Worm (Caenorhabditis elegans) whole organism, early embryonic: ENCODE data around the gene T01C8.2.

ENCODE experiments used
- B0310.2 ChIP-seq: sonication (generic microtip); optimal IDR thresholded peaks from 2 replicates; lab custom pipeline; 2016; ENCODE audit warnings: mild to moderate bottlenecking, missing genetic modification characterization, missing compliant biosample characterization
- F13C5.2 ChIP-seq: sonication (generic microtip); optimal IDR thresholded peaks from 2 replicates; lab custom pipeline; 2017; ENCODE audit warnings: mild to moderate bottlenecking, missing genetic modification characterization, inconsistent platforms, missing compliant biosample characterization
- aly-1 ChIP-seq: sonication (generic microtip); optimal IDR thresholded peaks from 2 replicates; lab custom pipeline; 2016; ENCODE audit warnings: missing genetic modification characterization, missing compliant biosample characterization
- ama-1 ChIP-seq: fragments of 150-350 bp; optimal IDR thresholded peaks from 2 replicates; lab custom pipeline; 2014
- ceh-13 ChIP-seq: fragments of 200-800 bp; sonication (Bioruptor generic); optimal IDR thresholded peaks from 2 replicates; lab custom pipeline; 2018; ENCODE audit warnings: mild to moderate bottlenecking, missing genetic modification characterization, missing compliant biosample characterization
- ceh-36 ChIP-seq: sonication (generic microtip); optimal IDR thresholded peaks from 2 replicates; lab custom pipeline; 2016; ENCODE audit warnings: missing genetic modification characterization, inconsistent platforms, missing compliant biosample characterization
- ets-7 ChIP-seq: sonication (generic microtip); optimal IDR thresholded peaks from 2 replicates; lab custom pipeline; 2016; ENCODE audit warnings: missing genotype, missing genetic modification characterization, missing compliant biosample characterization
- flt-1 ChIP-seq: fragments of 200-800 bp; sonication (Bioruptor generic); IDR thresholded peaks from 2 replicates; pipeline ENCODE4 v1.3.6; 2022; ENCODE audit warnings: missing genetic modification characterization, missing compliant biosample characterization
- hmbx-1 ChIP-seq: sonication (generic microtip); optimal IDR thresholded peaks from 2 replicates; lab custom pipeline; 2016; ENCODE audit warnings: mild to moderate bottlenecking, missing genetic modification characterization, missing compliant biosample characterization
- hmg-4 ChIP-seq: fragments of 200-800 bp; sonication (Bioruptor generic); optimal IDR thresholded peaks from 2 replicates; lab custom pipeline; 2018; ENCODE audit warnings: mild to moderate bottlenecking, missing genetic modification characterization, missing compliant biosample characterization
- hnd-1 ChIP-seq: sonication (generic microtip); optimal IDR thresholded peaks from 2 replicates; lab custom pipeline; 2016; ENCODE audit warnings: missing genetic modification characterization, missing compliant biosample characterization
- pes-1 ChIP-seq: fragments of 200-800 bp; sonication (Bioruptor generic); IDR thresholded peaks from 2 replicates; pipeline ENCODE4 v1.3.6; 2022; ENCODE audit warnings: missing genetic modification reagents, missing genetic modification characterization, missing compliant biosample characterization
- scrt-1 ChIP-seq: fragments of 200-800 bp; sonication (Bioruptor generic); IDR thresholded peaks from 2 replicates; pipeline ENCODE4 v1.3.6; 2022; ENCODE audit warnings: missing genetic modification characterization, missing compliant biosample characterization
- sea-1 ChIP-seq: fragments of 200-800 bp; sonication (Bioruptor generic); conservative IDR thresholded peaks from 2 replicates; pipeline ENCODE4 v1.3.6; 2022; ENCODE audit warnings: missing genetic modification characterization, missing compliant biosample characterization
- tbx-11 ChIP-seq: fragments of 200-800 bp; sonication (Bioruptor generic); IDR thresholded peaks from 2 replicates; pipeline ENCODE4 v1.3.6; 2022; ENCODE audit warnings: missing genetic modification characterization, missing compliant biosample characterization
- tbx-37 ChIP-seq: fragments of 200-800 bp; sonication (Bioruptor generic); conservative IDR thresholded peaks from 2 replicates; pipeline ENCODE4 v1.3.6; 2022; ENCODE audit warnings: missing genetic modification reagents, missing genetic modification characterization, missing compliant biosample characterization
- tra-4 ChIP-seq: sonication (generic microtip); optimal IDR thresholded peaks from 2 replicates; lab custom pipeline; 2017; ENCODE audit warnings: missing genetic modification characterization, missing compliant biosample characterization

Gene T01C8.2

ce11 chrX:16793470-16793869 lies 7.2 kb downstream of the T01C8.2 start:
- TF ChIP-seq flt-1: no peak
- no peak for TF ChIP-seq F13C5.2 (tag; lab: Kevin White, UChicago)

- TF ChIP-seq ceh-36 (tag; lab: Kevin White, UChicago) (no peak), ama-1 (lab: Kevin White, UChicago) (no peak), tbx-11 (no peak), hmbx-1 (tag; lab: Kevin White, UChicago) (no peak), F13C5.2 (tag; lab: Kevin White, UChicago) (no peak), pes-1 (no peak), aly-1 (tag; lab: Kevin White, UChicago) (no peak), tra-4 (tag; lab: Kevin White, UChicago) (no peak), tbx-37 (GFP tag; lab: Robert Waterston, UW) (no peak), hnd-1 (tag; lab: Kevin White, UChicago) (no peak), scrt-1 (GFP tag; lab: Robert Waterston, UW) (no peak), ets-7 (no peak), hmg-4 (GFP tag; lab: Kevin White, UChicago) (no peak), ceh-13 (GFP tag; lab: Kevin White, UChicago) (no peak), sea-1 (GFP tag; lab: Robert Waterston, UW) (no peak), flt-1 (no peak), B0310.2 (tag; lab: Kevin White, UChicago) (no peak)
Measured at ce11 chrX:16795978-16796377, 9.7 kb downstream of the T01C8.2 start, which contains the start of gene aak-2. Gene aak-2, plus strand, starts transcription at chrX:16796087.

- TF ChIP-seq aly-1 (tag; lab: Kevin White, UChicago) (peak; percentile 16), hmg-4 (GFP tag; lab: Kevin White, UChicago) (peak; percentile 50), tbx-11 (no peak)
Measured at ce11 chrX:16796826-16797225, 10.6 kb downstream of the T01C8.2 start.

- TF ChIP-seq ama-1 (lab: Kevin White, UChicago) (no peak), tbx-11 (no peak), scrt-1 (GFP tag; lab: Robert Waterston, UW) (no peak), hmbx-1 (tag; lab: Kevin White, UChicago) (no peak), ceh-13 (GFP tag; lab: Kevin White, UChicago) (no peak), pes-1 (no peak), hmg-4 (GFP tag; lab: Kevin White, UChicago) (no peak), tra-4 (tag; lab: Kevin White, UChicago) (no peak), B0310.2 (tag; lab: Kevin White, UChicago) (no peak), flt-1 (no peak), ets-7 (no peak), sea-1 (GFP tag; lab: Robert Waterston, UW) (no peak), aly-1 (tag; lab: Kevin White, UChicago) (no peak), F13C5.2 (tag; lab: Kevin White, UChicago) (no peak), ceh-36 (tag; lab: Kevin White, UChicago) (no peak), tbx-37 (GFP tag; lab: Robert Waterston, UW) (no peak)
Measured at ce11 chrX:16798621-16799020, 12.4 kb downstream of the T01C8.2 start.

- TF ChIP-seq B0310.2 (tag; lab: Kevin White, UChicago) (no peak), hmg-4 (GFP tag; lab: Kevin White, UChicago) (peak; percentile 37), ceh-13 (GFP tag; lab: Kevin White, UChicago) (no peak), ama-1 (lab: Kevin White, UChicago) (no peak), F13C5.2 (tag; lab: Kevin White, UChicago) (peak; percentile 42), ets-7 (no peak), tra-4 (tag; lab: Kevin White, UChicago) (no peak), sea-1 (GFP tag; lab: Robert Waterston, UW) (no peak)
Measured at ce11 chrX:16799065-16799663, 12.9 kb downstream of the T01C8.2 start.

ce11 chrX:16803545-16803944 lies 17.3 kb downstream of the T01C8.2 start:
- TF ChIP-seq pes-1: no peak
- no peak for TF ChIP-seq tra-4 (tag; lab: Kevin White, UChicago)
- TF ChIP-seq ets-7: no peak
- no peak for TF ChIP-seq tbx-11
- TF ChIP-seq ama-1 (lab: Kevin White, UChicago): no peak
- TF ChIP-seq ceh-13 (GFP tag; lab: Kevin White, UChicago): no peak
- no peak for TF ChIP-seq ceh-36 (tag; lab: Kevin White, UChicago)
- TF ChIP-seq sea-1 (GFP tag; lab: Robert Waterston, UW): no peak
- TF ChIP-seq flt-1: no peak
- TF ChIP-seq hmbx-1 (tag; lab: Kevin White, UChicago): no peak
- no peak for TF ChIP-seq B0310.2 (tag; lab: Kevin White, UChicago)

- TF ChIP-seq hnd-1 (tag; lab: Kevin White, UChicago) (no peak), ama-1 (lab: Kevin White, UChicago) (no peak)
Measured at ce11 chrX:16807015-16807414, 20.8 kb downstream of the T01C8.2 start, which contains the start of gene mec-4. Gene mec-4, minus strand, starts transcription at chrX:16807115.

- TF ChIP-seq scrt-1 (GFP tag; lab: Robert Waterston, UW) (no peak), ceh-36 (tag; lab: Kevin White, UChicago) (no peak), sea-1 (GFP tag; lab: Robert Waterston, UW) (no peak)
Measured at ce11 chrX:16808526-16808925, 22.3 kb downstream of the T01C8.2 start.
